Worm (Caenorhabditis elegans): Measurements from ENCODE around the gene C06A1.7.

- no peak for TF ChIP-seq dao-5 (tag; optimal IDR thresholded peaks at IDR 0.05)
- TF ChIP-seq him-1 (tag; optimal IDR thresholded peaks at IDR 0.05), result no peak
- peak; percentile 8 for TF ChIP-seq W03F9.2 (tag; optimal IDR thresholded peaks at IDR 0.05)
These were observed 20.2 kb upstream of the C06A1.7 start for ce11 chrII:10544374-10544908.

All from whole organism, L4/young adult.